Fruit fly (Drosophila melanogaster) whole organism, embryonic: ENCODE results near the gene CG18748.

Source experiments
- Abd-B ChIP-seq: fragments of 200-800 bp; sonication (Bioruptor generic); optimal IDR thresholded peaks from 2 replicates; lab custom pipeline; 2018; ENCODE audit warnings: missing biosample characterization, mild to moderate bottlenecking, missing genetic modification characterization, moderate library complexity
- Atf3 ChIP-seq: fragments of 200-800 bp; sonication (Bioruptor generic); optimal IDR thresholded peaks from 3 replicates; lab custom pipeline; 2016; ENCODE audit warnings: missing biosample characterization, missing genetic modification characterization
- CG12071 ChIP-seq: fragments of 200-800 bp; sonication (Bioruptor generic); optimal IDR thresholded peaks from 3 replicates; lab custom pipeline; 2018; ENCODE audit warnings: missing biosample characterization, mild to moderate bottlenecking, missing genetic modification characterization
- CG12219 ChIP-seq: fragments of 200-800 bp; sonication (Bioruptor generic); optimal IDR thresholded peaks from 3 replicates; lab custom pipeline; 2018; ENCODE audit warnings: missing biosample characterization, mild to moderate bottlenecking, missing genetic modification characterization
- CG15011 ChIP-seq: fragments of 200-800 bp; sonication (Bioruptor generic); optimal IDR thresholded peaks from 3 replicates; lab custom pipeline; 2018; ENCODE audit warnings: missing biosample characterization, mild to moderate bottlenecking, missing genetic modification characterization
- CG15479 ChIP-seq: fragments of 200-800 bp; sonication (Bioruptor generic); optimal IDR thresholded peaks from 3 replicates; lab custom pipeline; 2019; ENCODE audit warnings: missing biosample characterization, mild to moderate bottlenecking, missing genetic modification characterization, moderate library complexity
- CG16815 ChIP-seq: fragments of 200-800 bp; sonication (Bioruptor generic); optimal IDR thresholded peaks from 3 replicates; lab custom pipeline; 2017; ENCODE audit warnings: missing biosample characterization, mild to moderate bottlenecking, missing genetic modification characterization
- CG2116 ChIP-seq: fragments of 200-800 bp; sonication (Bioruptor generic); optimal IDR thresholded peaks from 3 replicates; lab custom pipeline; 2018; ENCODE audit warnings: missing biosample characterization, mild to moderate bottlenecking, missing genetic modification characterization
- CG2678 ChIP-seq: fragments of 200-800 bp; sonication (Bioruptor generic); optimal IDR thresholded peaks from 3 replicates; lab custom pipeline; 2019; ENCODE audit warnings: missing biosample characterization, mild to moderate bottlenecking, missing genetic modification characterization, moderate library complexity
- CG32532 ChIP-seq: fragments of 200-800 bp; sonication (Bioruptor generic); IDR thresholded peaks from 2 replicates; pipeline ENCODE4 v1.3.6; 2022; ENCODE audit warnings: missing biosample characterization, missing genetic modification characterization
- CG32767 ChIP-seq: fragments of 200-800 bp; sonication (Bioruptor generic); IDR thresholded peaks from 2 replicates; pipeline ENCODE4 v1.3.6; 2022; ENCODE audit warnings: missing biosample characterization, missing genetic modification characterization
- CG32772 ChIP-seq: fragments of 200-800 bp; sonication (Bioruptor generic); IDR thresholded peaks from 2 replicates; pipeline ENCODE4 v1.3.6; 2022; ENCODE audit warnings: missing biosample characterization, missing genetic modification characterization
- CG34422 ChIP-seq: fragments of 200-800 bp; sonication (Bioruptor generic); IDR thresholded peaks from 3 replicates; pipeline ENCODE4 v1.3.6; 2022; ENCODE audit warnings: missing biosample characterization, missing genetic modification characterization
- CG4328 ChIP-seq: fragments of 200-800 bp; sonication (Bioruptor generic); optimal IDR thresholded peaks from 3 replicates; lab custom pipeline; 2017; ENCODE audit warnings: missing biosample characterization, missing genetic modification reagents, missing genetic modification characterization
- CG4617 ChIP-seq: fragments of 200-800 bp; sonication (Bioruptor generic); optimal IDR thresholded peaks from 3 replicates; lab custom pipeline; 2016; ENCODE audit warnings: missing biosample characterization, missing genetic modification characterization, borderline replicate concordance
- CG6683 ChIP-seq: fragments of 200-800 bp; sonication (Bioruptor generic); optimal IDR thresholded peaks from 2 replicates; lab custom pipeline; 2017; ENCODE audit warnings: missing biosample characterization, mild to moderate bottlenecking, missing genetic modification characterization, missing genetic modification reagents
- CG7556 ChIP-seq: fragments of 200-800 bp; sonication (Bioruptor generic); optimal IDR thresholded peaks from 2 replicates; lab custom pipeline; 2017; ENCODE audit warnings: missing biosample characterization, mild to moderate bottlenecking, missing genetic modification characterization
- CTCF ChIP-seq: fragments of 200-800 bp; sonication (Bioruptor generic); optimal IDR thresholded peaks from 2 replicates; lab custom pipeline; 2017; ENCODE audit warnings: missing biosample characterization, mild to moderate bottlenecking, missing genetic modification characterization, moderate library complexity
- Camta ChIP-seq: fragments of 200-800 bp; sonication (Bioruptor generic); optimal IDR thresholded peaks from 2 replicates; lab custom pipeline; 2016; ENCODE audit warnings: missing biosample characterization, missing genetic modification characterization
- Chrac-16 ChIP-seq: fragments of 200-800 bp; sonication (Bioruptor generic); optimal IDR thresholded peaks from 3 replicates; lab custom pipeline; 2016; ENCODE audit warnings: missing biosample characterization, missing genetic modification characterization
- Fer1 ChIP-seq: fragments of 200-800 bp; sonication (Bioruptor generic); optimal IDR thresholded peaks from 2 replicates; lab custom pipeline; 2017; ENCODE audit warnings: missing biosample characterization, mild to moderate bottlenecking, missing genetic modification characterization
- Gug ChIP-seq: fragments of 200-800 bp; sonication (Bioruptor generic); IDR thresholded peaks from 4 replicates; pipeline ENCODE4 v1.3.6; 2022; ENCODE audit warnings: missing biosample characterization, missing genetic modification characterization
- HmgD ChIP-seq: fragments of 200-800 bp; sonication (Bioruptor generic); optimal IDR thresholded peaks from 3 replicates; lab custom pipeline; 2016; ENCODE audit warnings: missing biosample characterization, missing genetic modification characterization
- Hsf ChIP-seq: fragments of 200-800 bp; sonication (Bioruptor generic); optimal IDR thresholded peaks from 3 replicates; lab custom pipeline; 2016; ENCODE audit warnings: missing biosample characterization, missing genetic modification characterization
- Mad ChIP-seq: fragments of 200-800 bp; sonication (Bioruptor generic); optimal IDR thresholded peaks from 2 replicates; lab custom pipeline; 2016; ENCODE audit warnings: missing biosample characterization, missing genetic modification characterization
- Nf-YB ChIP-seq: fragments of 200-800 bp; sonication (Bioruptor generic); optimal IDR thresholded peaks from 3 replicates; lab custom pipeline; 2019; ENCODE audit warnings: missing biosample characterization, mild to moderate bottlenecking, missing genetic modification characterization, moderate library complexity
- Sry-δ ChIP-seq: fragments of 200-800 bp; sonication (Bioruptor generic); optimal IDR thresholded peaks from 2 replicates; lab custom pipeline; 2016; ENCODE audit warnings: missing biosample characterization, missing genetic modification characterization
- Tbp ChIP-seq: fragments of >200 bp; optimal IDR thresholded peaks from 2 replicates; lab custom pipeline; 2018; ENCODE audit warnings: missing biosample characterization, missing genetic modification characterization
- ap ChIP-seq: fragments of 200-800 bp; sonication (Bioruptor generic); IDR thresholded peaks from 2 replicates; pipeline ENCODE4 v1.3.6; 2022; ENCODE audit warnings: missing biosample characterization, missing genetic modification characterization
- ase ChIP-seq: fragments of 200-800 bp; sonication (Bioruptor generic); IDR thresholded peaks from 3 replicates; pipeline ENCODE4 v1.3.6; 2022; ENCODE audit warnings: missing biosample characterization, missing genetic modification characterization
- corto ChIP-seq: fragments of 200-800 bp; sonication (Bioruptor generic); optimal IDR thresholded peaks from 2 replicates; lab custom pipeline; 2016; ENCODE audit warnings: missing biosample characterization, mild to moderate bottlenecking, missing genetic modification characterization, moderate library complexity
- danr ChIP-seq: fragments of 200-800 bp; sonication (Bioruptor generic); IDR thresholded peaks from 2 replicates; pipeline ENCODE4 v1.3.6; 2022; ENCODE audit warnings: missing biosample characterization, missing genetic modification characterization
- inv ChIP-seq: fragments of 200-800 bp; sonication (Bioruptor generic); IDR thresholded peaks from 2 replicates; pipeline ENCODE4 v1.3.6; 2022; ENCODE audit warnings: missing biosample characterization, missing genetic modification characterization; ENCODE audit not compliant: partially characterized antibody
- ken ChIP-seq: fragments of 200-800 bp; sonication (Bioruptor generic); IDR thresholded peaks from 3 replicates; pipeline ENCODE4 v1.3.6; 2022; ENCODE audit warnings: missing biosample characterization, missing genetic modification characterization
- kni ChIP-seq: fragments of 200-800 bp; sonication (Bioruptor generic); optimal IDR thresholded peaks from 3 replicates; lab custom pipeline; 2017; ENCODE audit warnings: mild to moderate bottlenecking, missing biosample characterization, missing genetic modification reagents, missing genetic modification characterization
- oc ChIP-seq: fragments of 200-800 bp; sonication (Bioruptor generic); optimal IDR thresholded peaks from 2 replicates; lab custom pipeline; 2018; ENCODE audit warnings: missing biosample characterization, mild to moderate bottlenecking, missing genetic modification characterization, moderate library complexity
- onecut ChIP-seq: fragments of 200-800 bp; sonication (Bioruptor generic); IDR thresholded peaks from 2 replicates; pipeline ENCODE4 v1.3.6; 2022; ENCODE audit warnings: missing biosample characterization, missing genetic modification characterization
- peb ChIP-seq: fragments of 200-800 bp; sonication (Bioruptor generic); IDR thresholded peaks from 2 replicates; pipeline ENCODE4 v1.3.6; 2022; ENCODE audit warnings: missing biosample characterization, missing genetic modification characterization
- pho ChIP-seq: fragments of 200-800 bp; sonication (Bioruptor generic); optimal IDR thresholded peaks from 2 replicates; lab custom pipeline; 2016; ENCODE audit warnings: missing biosample characterization, missing genetic modification characterization
- prd ChIP-seq, 3 experiments: fragments of >200 bp in 2 of 3; fragments of 200-800 bp in 1 of 3; sonication (Bioruptor generic) in 1 of 3; optimal IDR thresholded peaks in 2 of 3; IDR thresholded peaks in 1 of 3; 2 replicates in 2 of 3; 3 replicates in 1 of 3; pipeline versions ENCODE4 v1.3.6 to Lab custom; 2017 to 2022; ENCODE audit warnings: missing biosample characterization in 1 of 3, missing genetic modification characterization in 1 of 3
- pum ChIP-seq: fragments of 200-800 bp; sonication (Bioruptor generic); optimal IDR thresholded peaks from 2 replicates; lab custom pipeline; 2016; ENCODE audit warnings: missing biosample characterization, missing genetic modification characterization
- ranshi ChIP-seq: fragments of 200-800 bp; sonication (Bioruptor generic); IDR thresholded peaks from 2 replicates; pipeline ENCODE4 v1.3.6; 2022; ENCODE audit warnings: missing biosample characterization, missing genetic modification characterization
- rib ChIP-seq: fragments of 200-800 bp; sonication (Bioruptor generic); IDR thresholded peaks from 2 replicates; pipeline ENCODE4 v1.3.6; 2022; ENCODE audit warnings: missing biosample characterization, missing genetic modification characterization
- ro ChIP-seq: fragments of 200-800 bp; sonication (Bioruptor generic); IDR thresholded peaks from 2 replicates; pipeline ENCODE4 v1.3.6; 2022; ENCODE audit warnings: missing biosample characterization, missing genetic modification characterization
- run ChIP-seq: fragments of 200-800 bp; sonication (Bioruptor generic); optimal IDR thresholded peaks from 3 replicates; lab custom pipeline; 2018; ENCODE audit warnings: missing biosample characterization, mild to moderate bottlenecking, missing genetic modification characterization
- sens ChIP-seq: fragments of 200-800 bp; sonication (Bioruptor generic); peaks from one replicate; lab custom pipeline; 2016; ENCODE audit warnings: missing biosample characterization, missing genetic modification characterization
- sqz ChIP-seq: fragments of 200-800 bp; sonication (Bioruptor generic); optimal IDR thresholded peaks from 3 replicates; lab custom pipeline; 2018; ENCODE audit warnings: missing biosample characterization, mild to moderate bottlenecking, missing genetic modification characterization
- tup ChIP-seq: fragments of 200-800 bp; sonication (Bioruptor generic); optimal IDR thresholded peaks from 2 replicates; lab custom pipeline; 2016; ENCODE audit warnings: missing biosample characterization, mild to moderate bottlenecking, missing genetic modification characterization, moderate library complexity
- usp ChIP-seq: fragments of >200 bp; optimal IDR thresholded peaks from 2 replicates; lab custom pipeline; 2017; ENCODE audit warnings: missing biosample characterization, missing genetic modification characterization
- wdn ChIP-seq: fragments of 200-800 bp; sonication (Bioruptor generic); IDR thresholded peaks from 2 replicates; pipeline ENCODE4 v1.3.6; 2022; ENCODE audit warnings: missing biosample characterization, missing genetic modification characterization
- yki ChIP-seq: fragments of >200 bp; optimal IDR thresholded peaks from 3 replicates; lab custom pipeline; 2018
- zf30C ChIP-seq: fragments of 200-800 bp; sonication (Bioruptor generic); optimal IDR thresholded peaks from 3 replicates; lab custom pipeline; 2018; ENCODE audit warnings: missing biosample characterization, mild to moderate bottlenecking, missing genetic modification characterization
- zfh1 ChIP-seq: fragments of 200-800 bp; sonication (Bioruptor generic); IDR thresholded peaks from 3 replicates; pipeline ENCODE4 v1.3.6; 2022; ENCODE audit warnings: missing biosample characterization, missing genetic modification characterization

The CG18748 gene

dm6 chr3R:7821559-7821958 is 33.8 kb upstream of the CG18748 start (continued):
- no peak for TF ChIP-seq corto
- TF ChIP-seq pum (GFP tag; lab: Kevin White, UChicago), result no peak
- peak; percentile 69 for TF ChIP-seq CG2678
- no peak for TF ChIP-seq CG2116 (GFP tag; lab: Kevin White, UChicago)
- TF ChIP-seq CG4328, result no peak
- no peak for TF ChIP-seq usp (GFP tag; lab: Kevin White, UChicago)
- no peak for TF ChIP-seq ap (GFP tag; lab: Robert Waterston, UW)
- peak; percentile 11 for TF ChIP-seq Abd-B (GFP tag; lab: Kevin White, UChicago)
- TF ChIP-seq kni, result no peak
- TF ChIP-seq CG12219, result no peak
- TF ChIP-seq ranshi (GFP tag; lab: Robert Waterston, UW), result peak; percentile 54
- no peak for TF ChIP-seq tup (GFP tag; lab: Kevin White, UChicago)
- TF ChIP-seq pho (GFP tag; lab: Kevin White, UChicago), result peak; percentile 46
- no peak for TF ChIP-seq CG32767 (GFP tag; lab: Robert Waterston, UW)
- TF ChIP-seq onecut (GFP tag; lab: Robert Waterston, UW), result no peak
- TF ChIP-seq CG12071 (GFP tag; lab: Kevin White, UChicago), result no peak
- TF ChIP-seq Gug, result no peak
- no peak for TF ChIP-seq CG15011
- no peak for TF ChIP-seq yki (lab: Kevin White, UChicago)
- TF ChIP-seq prd (optimal IDR thresholded peaks at IDR 0.05; lab: Kevin White, UChicago), result no peak
- TF ChIP-seq prd (GFP tag; IDR thresholded peaks at IDR 0.05; lab: Robert Waterston, UW), result peak; percentile 50; the same call in 2 of the 3 replicates
- 0 out of 2 replicates have a peak, but pooled peaks have one; percentile 25 for TF ChIP-seq wdn
- TF ChIP-seq CG15479 (GFP tag; lab: Kevin White, UChicago), result no peak
- no peak for TF ChIP-seq ase (GFP tag; lab: Robert Waterston, UW)
- TF ChIP-seq CG6683 (GFP tag; lab: Kevin White, UChicago), result peak; percentile 14
- TF ChIP-seq ken (GFP tag; lab: Robert Waterston, UW), result no peak
- no peak for TF ChIP-seq CG16815
- TF ChIP-seq CG4617 (GFP tag; lab: Kevin White, UChicago), result no peak
- no peak for TF ChIP-seq Sry-δ (GFP tag; lab: Kevin White, UChicago)
- no peak for TF ChIP-seq HmgD (GFP tag; lab: Kevin White, UChicago)
- no peak for TF ChIP-seq Atf3 (GFP tag; lab: Kevin White, UChicago)
- peak; percentile 66 for TF ChIP-seq CG7556 (GFP tag; lab: Kevin White, UChicago)
- TF ChIP-seq Nf-YB (GFP tag; lab: Kevin White, UChicago), result no peak
- TF ChIP-seq inv (GFP tag; lab: Robert Waterston, UW), result no peak
- peak; percentile 39 for TF ChIP-seq sens
- TF ChIP-seq Mad (GFP tag; lab: Kevin White, UChicago), result no peak
- no peak for TF ChIP-seq sqz (GFP tag; lab: Kevin White, UChicago)
- no peak for TF ChIP-seq Chrac-16 (GFP tag; lab: Kevin White, UChicago)
- TF ChIP-seq peb (GFP tag; lab: Robert Waterston, UW), result no peak
- TF ChIP-seq zf30C (GFP tag; lab: Kevin White, UChicago), result peak; percentile 33
- no peak for TF ChIP-seq rib
- TF ChIP-seq ro (GFP tag; lab: Robert Waterston, UW), result no peak
- TF ChIP-seq run (tag; lab: Kevin White, UChicago), result no peak
- no peak for TF ChIP-seq CTCF
- peak; percentile 49 for TF ChIP-seq CG32532 (GFP tag; lab: Robert Waterston, UW)
- no peak for TF ChIP-seq zfh1
- no peak for TF ChIP-seq CG34422 (GFP tag; lab: Robert Waterston, UW)
- TF ChIP-seq Tbp (GFP tag; lab: Kevin White, UChicago), result no peak
- no peak for TF ChIP-seq oc (tag; lab: Kevin White, UChicago)
- TF ChIP-seq CG32772 (GFP tag; lab: Robert Waterston, UW), result no peak
- TF ChIP-seq Camta (GFP tag; lab: Kevin White, UChicago), result no peak
- TF ChIP-seq danr (GFP tag; lab: Robert Waterston, UW), result 0 out of 2 replicates have a peak, but pooled peaks have one; percentile 22
- peak; percentile 77 for TF ChIP-seq Fer1 (GFP tag; lab: Kevin White, UChicago)
- peak; percentile 42 for TF ChIP-seq Hsf (GFP tag; lab: Kevin White, UChicago)
